Fruit fly (Drosophila melanogaster) whole organism, embryonic: ENCODE data around the gene Ide.

ENCODE experiments used
- CG10366 ChIP-seq: fragments of 200-800 bp; sonication (Bioruptor generic); IDR thresholded peaks from 2 replicates; pipeline ENCODE4 v1.3.6; 2022; ENCODE audit warnings: missing biosample characterization, missing genetic modification characterization
- Vsx1 ChIP-seq: fragments of 200-800 bp; sonication (Bioruptor generic); optimal IDR thresholded peaks from 2 replicates; lab custom pipeline; 2017; ENCODE audit warnings: missing biosample characterization, mild to moderate bottlenecking, missing genetic modification characterization, missing genetic modification reagents
- shn ChIP-seq: fragments of 200-800 bp; sonication (Bioruptor generic); optimal IDR thresholded peaks from 3 replicates; lab custom pipeline; 2016; ENCODE audit warnings: missing biosample characterization, missing genetic modification characterization

- TF ChIP-seq CG10366 (GFP tag; lab: Robert Waterston, UW): no peak
- no peak for TF ChIP-seq Vsx1 (GFP tag; lab: Kevin White, UChicago)
- no peak for TF ChIP-seq shn
Observed at dm6 chr3L:20402665-20403492, 27.2 kb upstream of the Ide start.
